Worm (Caenorhabditis elegans) whole organism, midembryonic: Measurements from ENCODE around the gene mrpl-42.

ENCODE experiments used
- T22C8.4 ChIP-seq: fragments of 200-800 bp; sonication (Bioruptor generic); IDR thresholded peaks from 2 replicates; pipeline ENCODE4 v1.3.6; 2022; ENCODE audit warnings: missing genetic modification characterization, missing compliant biosample characterization
- cog-1 ChIP-seq: sonication (generic microtip); optimal IDR thresholded peaks from 2 replicates; lab custom pipeline; 2016; ENCODE audit warnings: missing genetic modification characterization, missing compliant biosample characterization
- flt-1 ChIP-seq: fragments of 200-800 bp; sonication (Bioruptor generic); IDR thresholded peaks from 2 replicates; pipeline ENCODE4 v1.3.6; 2022; ENCODE audit warnings: missing genetic modification characterization, missing compliant biosample characterization
- klf-2 ChIP-seq: fragments of 200-800 bp; sonication (Bioruptor generic); conservative IDR thresholded peaks from 2 replicates; pipeline ENCODE4 v1.3.6; 2022; ENCODE audit warnings: missing genetic modification reagents, missing genetic modification characterization, missing compliant biosample characterization
- med-1 ChIP-seq: sonication (generic microtip); optimal IDR thresholded peaks from 2 replicates; lab custom pipeline; 2017; ENCODE audit warnings: missing genetic modification characterization, mild to moderate bottlenecking, missing compliant biosample characterization, antibody characterized with exemption, missing genetic modification reagents; ENCODE audit not compliant: insufficient read depth
- ref-1 ChIP-seq: fragments of 200-800 bp; sonication (Bioruptor generic); conservative IDR thresholded peaks from 2 replicates; pipeline ENCODE4 v1.3.6; 2022; ENCODE audit warnings: missing genetic modification reagents, missing genetic modification characterization, missing compliant biosample characterization
- tab-1 ChIP-seq: fragments of 200-800 bp; sonication (Bioruptor generic); IDR thresholded peaks from 2 replicates; pipeline ENCODE4 v1.3.6; 2022; ENCODE audit warnings: missing genetic modification characterization, missing compliant biosample characterization
- ztf-23 ChIP-seq: fragments of 200-800 bp; sonication (Bioruptor generic); IDR thresholded peaks from 2 replicates; pipeline ENCODE4 v1.3.6; 2022; ENCODE audit warnings: missing genetic modification reagents, missing genetic modification characterization, missing compliant biosample characterization
- ztf-29 ChIP-seq: fragments of 200-800 bp; sonication (Bioruptor generic); IDR thresholded peaks from 2 replicates; pipeline ENCODE4 v1.3.6; 2022; ENCODE audit warnings: missing genetic modification reagents, missing genetic modification characterization, missing compliant biosample characterization

ce11 chrIV:9130605-9131004 lies 36.3 kb upstream of the mrpl-42 start:
- TF ChIP-seq flt-1 (GFP tag; lab: Robert Waterston, UW) (no peak), klf-2 (GFP tag; lab: Robert Waterston, UW) (no peak), med-1 (GFP tag; lab: Kevin White, UChicago) (no peak), tab-1 (GFP tag; lab: Robert Waterston, UW) (no peak), ztf-23 (GFP tag; lab: Robert Waterston, UW) (no peak), T22C8.4 (no peak), ztf-29 (no peak), cog-1 (tag; lab: Kevin White, UChicago) (no peak), ref-1 (no peak)
